Fruit fly (Drosophila melanogaster) whole organism, wandering third instar larva: ENCODE data around the gene pyd.

Experiments used
- Abd-B ChIP-seq: fragments of >200 bp; optimal IDR thresholded peaks from 2 replicates; lab custom pipeline; 2017; ENCODE audit warnings: missing biosample characterization, missing genetic modification characterization
- CG32264 ChIP-seq: fragments of 200-800 bp; sonication (Bioruptor generic); optimal IDR thresholded peaks from 2 replicates; lab custom pipeline; 2016; ENCODE audit warnings: missing biosample characterization, missing genetic modification characterization
- CG9705 ChIP-seq: fragments of 200-800 bp; sonication (Bioruptor generic); optimal IDR thresholded peaks from 2 replicates; lab custom pipeline; 2018; ENCODE audit warnings: missing biosample characterization, mild to moderate bottlenecking, missing genetic modification characterization
- CrebA ChIP-seq: fragments of 200-800 bp; sonication (Bioruptor generic); optimal IDR thresholded peaks from 2 replicates; lab custom pipeline; 2016; ENCODE audit warnings: missing biosample characterization, mild to moderate bottlenecking, missing genetic modification characterization, borderline replicate concordance
- Dfd ChIP-seq: fragments of >200 bp; optimal IDR thresholded peaks from 2 replicates; lab custom pipeline; 2017; ENCODE audit warnings: missing biosample characterization, missing genetic modification characterization
- Dif ChIP-seq: fragments of 200-275, 200-300 bp; sonication (Bioruptor generic); optimal IDR thresholded peaks from 2 replicates; lab custom pipeline; 2018; ENCODE audit warnings: missing biosample characterization, missing genetic modification characterization; ENCODE audit not compliant: partially characterized antibody
- GATAd ChIP-seq: sonication (Bioruptor generic); optimal IDR thresholded peaks from 2 replicates; lab custom pipeline; 2016; ENCODE audit warnings: missing biosample characterization, missing genetic modification characterization
- HLH106 ChIP-seq: fragments of 200-800 bp; optimal IDR thresholded peaks from 3 replicates; lab custom pipeline; 2019; ENCODE audit warnings: missing biosample characterization, mild to moderate bottlenecking, missing genetic modification characterization, moderate library complexity
- Hr78 ChIP-seq: fragments of >200 bp; optimal IDR thresholded peaks from 2 replicates; lab custom pipeline; 2017; ENCODE audit warnings: missing biosample characterization, missing genetic modification characterization
- Hr83 ChIP-seq: fragments of 200-300 bp; sonication (Bioruptor generic); optimal IDR thresholded peaks from 2 replicates; lab custom pipeline; 2016; ENCODE audit warnings: missing biosample characterization, mild to moderate bottlenecking, missing genetic modification characterization, moderate library complexity; ENCODE audit not compliant: poor library complexity, severe bottlenecking
- Jra ChIP-seq: sonication (Bioruptor generic); optimal IDR thresholded peaks from 2 replicates; lab custom pipeline; 2016; ENCODE audit warnings: missing biosample characterization, missing genetic modification characterization
- Mio ChIP-seq: sonication (Bioruptor generic); optimal IDR thresholded peaks from 2 replicates; lab custom pipeline; 2016; ENCODE audit warnings: missing biosample characterization, missing genetic modification characterization
- Myc ChIP-seq: fragments of >200 bp; optimal IDR thresholded peaks from 2 replicates; lab custom pipeline; 2017
- N ChIP-seq: fragments of >200 bp; optimal IDR thresholded peaks from 2 replicates; lab custom pipeline; 2018; ENCODE audit warnings: missing biosample characterization, missing external identifiers, missing genetic modification characterization
- OdsH ChIP-seq: fragments of 200-800 bp; sonication (Bioruptor generic); optimal IDR thresholded peaks from 2 replicates; lab custom pipeline; 2016; ENCODE audit warnings: missing biosample characterization, mild to moderate bottlenecking, missing genetic modification characterization
- Rel ChIP-seq, 2 experiments: fragments of 200-800 bp; sonication (Bioruptor generic) in 1 of 2; optimal IDR thresholded peaks; 2 replicates in 1 of 2; 3 replicates in 1 of 2; lab custom pipeline; 2016 to 2019; ENCODE audit warnings: mild to moderate bottlenecking in 2 of 2, missing biosample characterization in 2 of 2, missing genetic modification characterization in 2 of 2, moderate library complexity in 1 of 2
- Sp1 ChIP-seq: fragments of 200-800 bp; sonication (Bioruptor generic); optimal IDR thresholded peaks from 3 replicates; lab custom pipeline; 2019; ENCODE audit warnings: missing biosample characterization, mild to moderate bottlenecking, missing genetic modification characterization, moderate library complexity
- Vsx2 ChIP-seq: fragments of 200-300, 225-300 bp; sonication (Bioruptor generic); optimal IDR thresholded peaks from 2 replicates; lab custom pipeline; 2018; ENCODE audit warnings: missing biosample characterization, missing genetic modification characterization; ENCODE audit not compliant: partially characterized antibody
- br ChIP-seq: fragments of 200-800 bp; sonication (Bioruptor generic); optimal IDR thresholded peaks from 2 replicates; lab custom pipeline; 2016; ENCODE audit warnings: missing biosample characterization, missing genetic modification characterization
- brk ChIP-seq: fragments of 200-800 bp; sonication (Bioruptor generic); optimal IDR thresholded peaks from 2 replicates; lab custom pipeline; 2016; ENCODE audit warnings: missing biosample characterization, mild to moderate bottlenecking, missing genetic modification characterization
- dmrt93B ChIP-seq: fragments of 200-800 bp; sonication (Bioruptor generic); optimal IDR thresholded peaks from 2 replicates; lab custom pipeline; 2018; ENCODE audit warnings: missing biosample characterization, mild to moderate bottlenecking, missing genetic modification characterization
- dsf ChIP-seq: sonication (Bioruptor generic); optimal IDR thresholded peaks from 2 replicates; lab custom pipeline; 2016; ENCODE audit warnings: missing biosample characterization, missing genetic modification characterization, borderline replicate concordance
- ey ChIP-seq: fragments of 200-800 bp; sonication (Bioruptor generic); optimal IDR thresholded peaks from 2 replicates; lab custom pipeline; 2016; ENCODE audit warnings: missing biosample characterization, missing genetic modification characterization
- foxo ChIP-seq, 2 experiments: fragments of 200-800 bp; sonication (Bioruptor generic); optimal IDR thresholded peaks; 2 replicates in 1 of 2; 3 replicates in 1 of 2; lab custom pipeline; 2016 to 2017; ENCODE audit warnings: missing biosample characterization in 2 of 2, missing genetic modification characterization in 2 of 2
- fru ChIP-seq: fragments of 200-800 bp; sonication (Bioruptor generic); optimal IDR thresholded peaks from 3 replicates; lab custom pipeline; 2016; ENCODE audit warnings: missing biosample characterization, mild to moderate bottlenecking, missing genetic modification characterization
- h ChIP-seq: fragments of 200-800 bp; sonication (Bioruptor generic); optimal IDR thresholded peaks from 3 replicates; lab custom pipeline; 2016; ENCODE audit warnings: missing biosample characterization, mild to moderate bottlenecking, missing genetic modification characterization
- lola ChIP-seq: fragments of >200 bp; optimal IDR thresholded peaks from 2 replicates; lab custom pipeline; 2017; ENCODE audit warnings: missing biosample characterization, missing genetic modification characterization
- pan ChIP-seq: fragments of >200 bp; optimal IDR thresholded peaks from 2 replicates; lab custom pipeline; 2017
- psq ChIP-seq: fragments of 200-800 bp; sonication (Bioruptor generic); optimal IDR thresholded peaks from 3 replicates; lab custom pipeline; 2017; ENCODE audit warnings: missing biosample characterization, mild to moderate bottlenecking, missing genetic modification characterization, moderate library complexity
- rgr ChIP-seq: fragments of 200-800 bp; sonication (Bioruptor generic); optimal IDR thresholded peaks from 3 replicates; lab custom pipeline; 2016; ENCODE audit warnings: missing biosample characterization, mild to moderate bottlenecking, missing genetic modification characterization
- sage ChIP-seq: fragments of 200-800 bp; sonication (Bioruptor generic); optimal IDR thresholded peaks from 2 replicates; lab custom pipeline; 2016; ENCODE audit warnings: missing biosample characterization, mild to moderate bottlenecking, missing genetic modification characterization
- sv ChIP-seq: fragments of 200-800 bp; sonication (Bioruptor generic); optimal IDR thresholded peaks from 3 replicates; lab custom pipeline; 2016; ENCODE audit warnings: missing biosample characterization, missing genetic modification characterization
- tai ChIP-seq: sonication (Bioruptor generic); optimal IDR thresholded peaks from 2 replicates; lab custom pipeline; 2016; ENCODE audit warnings: missing biosample characterization, missing genetic modification characterization
- usp ChIP-seq: fragments of >200 bp; optimal IDR thresholded peaks from 2 replicates; lab custom pipeline; 2017; ENCODE audit warnings: missing biosample characterization, missing genetic modification characterization
- woc ChIP-seq: sonication (Bioruptor generic); optimal IDR thresholded peaks from 2 replicates; lab custom pipeline; 2016; ENCODE audit warnings: missing biosample characterization, mild to moderate bottlenecking, missing genetic modification characterization

pyd gene

dm6 chr3R:8931064-8931419 lies 654 bp downstream of the pyd start:
- TF ChIP-seq Sp1 (GFP tag; lab: Kevin White, UChicago) (no peak), Hr78 (GFP tag; lab: Kevin White, UChicago) (no peak), CG9705 (GFP tag; lab: Kevin White, UChicago) (no peak), HLH106 (no peak), GATAd (no peak), Vsx2 (no peak), ey (GFP tag; lab: Kevin White, UChicago) (no peak), tai (GFP tag; lab: Kevin White, UChicago) (no peak), usp (GFP tag; lab: Kevin White, UChicago) (no peak), Jra (GFP tag; lab: Kevin White, UChicago) (no peak), CrebA (no peak), CG32264 (no peak), dsf (GFP tag; lab: Kevin White, UChicago) (no peak), Myc (lab: Kevin White, UChicago) (no peak), dmrt93B (no peak), brk (GFP tag; lab: Kevin White, UChicago) (no peak), foxo (GFP tag; optimal IDR thresholded peaks at IDR 0.05; lab: Kevin White, UChicago) (no peak), lola (GFP tag; lab: Kevin White, UChicago) (no peak)

dm6 chr3R:8930165-8931063 lies 1.3 kb downstream of the pyd start:
- TF ChIP-seq Rel (GFP tag; optimal IDR thresholded peaks at IDR 0.05; lab: Kevin White, UChicago): no peak
- TF ChIP-seq Rel (tag; optimal IDR thresholded peaks at IDR 0.05; lab: Kevin White, UChicago): peak; percentile 0
- TF ChIP-seq Hr78 (GFP tag; lab: Kevin White, UChicago): no peak
- no peak for TF ChIP-seq brk (GFP tag; lab: Kevin White, UChicago)
- no peak for TF ChIP-seq GATAd
- no peak for TF ChIP-seq sage
- no peak for TF ChIP-seq Myc (lab: Kevin White, UChicago)
- no peak for TF ChIP-seq Dfd (GFP tag; lab: Kevin White, UChicago)
- peak; percentile 68 for TF ChIP-seq fru (GFP tag; lab: Kevin White, UChicago)
- TF ChIP-seq OdsH: no peak
- peak; percentile 9 for TF ChIP-seq br (GFP tag; lab: Kevin White, UChicago)
- TF ChIP-seq dmrt93B: no peak
- TF ChIP-seq woc (GFP tag; lab: Kevin White, UChicago): peak; percentile 24
- no peak for TF ChIP-seq Dif (GFP tag; lab: Kevin White, UChicago)
- no peak for TF ChIP-seq Abd-B (GFP tag; lab: Kevin White, UChicago)
- no peak for TF ChIP-seq psq (GFP tag; lab: Kevin White, UChicago)
- peak; percentile 43 for TF ChIP-seq rgr (GFP tag; lab: Kevin White, UChicago)
- TF ChIP-seq CG32264: no peak
- no peak for TF ChIP-seq Mio (GFP tag; lab: Kevin White, UChicago)
- TF ChIP-seq N (GFP tag; lab: Kevin White, UChicago): no peak
- TF ChIP-seq h (GFP tag; lab: Kevin White, UChicago): peak; percentile 43
- TF ChIP-seq pan (lab: Kevin White, UChicago): no peak
- TF ChIP-seq Jra (GFP tag; lab: Kevin White, UChicago): no peak
- peak; percentile 59 for TF ChIP-seq Sp1 (GFP tag; lab: Kevin White, UChicago)
- no peak for TF ChIP-seq sv (GFP tag; lab: Kevin White, UChicago)
- peak; percentile 49 for TF ChIP-seq HLH106
- peak in 1 of 2 experiments; percentile 35 for TF ChIP-seq foxo (GFP tag; optimal IDR thresholded peaks at IDR 0.05; lab: Kevin White, UChicago)
- TF ChIP-seq Vsx2: no peak
- TF ChIP-seq tai (GFP tag; lab: Kevin White, UChicago): no peak
- peak; percentile 44 for TF ChIP-seq ey (GFP tag; lab: Kevin White, UChicago)
- TF ChIP-seq dsf (GFP tag; lab: Kevin White, UChicago): no peak
- TF ChIP-seq, all 38 proteins: peak for 10

dm6 chr3R:8929703-8930102 lies 2.0 kb downstream of the pyd start:
- TF ChIP-seq Abd-B (GFP tag; lab: Kevin White, UChicago) (no peak), brk (GFP tag; lab: Kevin White, UChicago) (no peak), rgr (GFP tag; lab: Kevin White, UChicago) (no peak), sage (no peak), CG32264 (no peak), CG9705 (GFP tag; lab: Kevin White, UChicago) (no peak), Hr83 (GFP tag; lab: Kevin White, UChicago) (no peak), foxo (GFP tag; optimal IDR thresholded peaks at IDR 0.05; lab: Kevin White, UChicago) (no peak), Myc (lab: Kevin White, UChicago) (no peak), N (GFP tag; lab: Kevin White, UChicago) (no peak), usp (GFP tag; lab: Kevin White, UChicago) (no peak), Vsx2 (no peak), CrebA (no peak), OdsH (no peak), tai (GFP tag; lab: Kevin White, UChicago) (no peak), Mio (GFP tag; lab: Kevin White, UChicago) (no peak)
